Worm (Caenorhabditis elegans) whole organism, L4 larva: ENCODE results near the gene plpp-1.3.

Experiments used
- D1046.2 ChIP-seq: fragments of 200-800 bp; sonication (Bioruptor generic); IDR thresholded peaks from 2 replicates; pipeline ENCODE4 v1.3.6; 2022; ENCODE audit warnings: missing genetic modification characterization, missing compliant biosample characterization
- F49E8.2 ChIP-seq: sonication (generic microtip); optimal IDR thresholded peaks from 2 replicates; lab custom pipeline; 2016; ENCODE audit warnings: missing compliant biosample characterization, mild to moderate bottlenecking, missing genetic modification characterization, borderline replicate concordance
- R02D3.7 ChIP-seq: fragments of 150-350 bp; sonication (generic microtip); optimal IDR thresholded peaks from 3 replicates; lab custom pipeline; 2014; ENCODE audit warnings: missing biosample characterization, missing genetic modification characterization
- T26A8.4 ChIP-seq: fragments of 200-800 bp; sonication (Bioruptor generic); IDR thresholded peaks from 2 replicates; pipeline ENCODE4 v1.3.6; 2022; ENCODE audit warnings: missing genetic modification characterization, missing compliant biosample characterization
- ZK337.2 ChIP-seq: fragments of 200-800 bp; sonication (Bioruptor generic); IDR thresholded peaks from 2 replicates; pipeline ENCODE4 v1.3.6; 2022; ENCODE audit warnings: missing genetic modification reagents, missing genetic modification characterization, missing compliant biosample characterization
- aha-1 ChIP-seq: fragments of 150-350 bp; peaks from one replicate; lab custom pipeline; 2014; ENCODE audit warnings: missing biosample characterization, missing genetic modification characterization
- aly-2 ChIP-seq: sonication (generic microtip); optimal IDR thresholded peaks from 2 replicates; lab custom pipeline; 2018; ENCODE audit warnings: missing biosample characterization, missing genetic modification characterization
- ama-1 ChIP-seq: fragments of 150-350 bp; optimal IDR thresholded peaks from 2 replicates; lab custom pipeline; 2014; ENCODE audit warnings: inconsistent platforms, mixed read lengths
- arid-1 ChIP-seq: fragments of 200-800 bp; sonication (Bioruptor generic); conservative IDR thresholded peaks from 2 replicates; pipeline ENCODE4 v1.3.6; 2022; ENCODE audit warnings: missing genetic modification reagents, missing genetic modification characterization, missing compliant biosample characterization
- ceh-28 ChIP-seq: fragments of 150-350 bp; optimal IDR thresholded peaks from 2 replicates; lab custom pipeline; 2014; ENCODE audit warnings: missing biosample characterization, missing genetic modification reagents, missing genetic modification characterization
- ceh-32 ChIP-seq: sonication (generic microtip); optimal IDR thresholded peaks from 2 replicates; lab custom pipeline; 2016; ENCODE audit warnings: mild to moderate bottlenecking, missing genetic modification characterization, missing compliant biosample characterization; ENCODE audit not compliant: poor library complexity
- ceh-44 ChIP-seq: fragments of 200-800 bp; sonication (Bioruptor generic); IDR thresholded peaks from 2 replicates; pipeline ENCODE4 v1.3.6; 2022; ENCODE audit warnings: missing genetic modification reagents, missing genetic modification characterization, missing compliant biosample characterization
- ceh-62 ChIP-seq: sonication (generic microtip); optimal IDR thresholded peaks from 2 replicates; lab custom pipeline; 2017; ENCODE audit warnings: missing biosample characterization, missing genetic modification characterization
- ceh-82 ChIP-seq: sonication (generic microtip); optimal IDR thresholded peaks from 2 replicates; lab custom pipeline; 2017; ENCODE audit warnings: missing biosample characterization, missing genetic modification characterization
- ces-1 ChIP-seq: fragments of 150-350 bp; sonication (generic microtip); optimal IDR thresholded peaks from 4 replicates; lab custom pipeline; 2014; ENCODE audit warnings: missing biosample characterization, missing genetic modification reagents, missing genetic modification characterization
- cey-2 ChIP-seq: sonication (generic microtip); optimal IDR thresholded peaks from 3 replicates; lab custom pipeline; 2017; ENCODE audit warnings: missing genetic modification characterization, mild to moderate bottlenecking, missing compliant biosample characterization, antibody characterized with exemption, borderline replicate concordance; ENCODE audit not compliant: insufficient read depth
- ctbp-1 ChIP-seq: fragments of 200-800 bp; sonication (Bioruptor generic); IDR thresholded peaks from 2 replicates; pipeline ENCODE4 v1.3.6; 2022; ENCODE audit warnings: missing genetic modification reagents, missing genetic modification characterization, missing compliant biosample characterization
- daf-16 ChIP-seq, 3 experiments: sonication (generic microtip); optimal IDR thresholded peaks; 2 replicates each; lab custom pipeline; 2016 to 2017; ENCODE audit warnings: missing genetic modification characterization in 3 of 3, missing genetic modification reagents in 3 of 3, mild to moderate bottlenecking in 2 of 3, missing compliant biosample characterization in 2 of 3, missing biosample characterization in 1 of 3, moderate library complexity in 1 of 3
- dmd-6 ChIP-seq: fragments of 200-800 bp; sonication (Bioruptor generic); IDR thresholded peaks from 2 replicates; pipeline ENCODE4 v1.3.6; 2022; ENCODE audit warnings: missing genetic modification reagents, missing genetic modification characterization, missing compliant biosample characterization
- dmd-9 ChIP-seq: fragments of 200-800 bp; sonication (Bioruptor generic); IDR thresholded peaks from 2 replicates; pipeline ENCODE4 v1.3.6; 2022; ENCODE audit warnings: missing genetic modification reagents, missing genetic modification characterization, missing compliant biosample characterization
- dve-1 ChIP-seq: sonication (generic microtip); optimal IDR thresholded peaks from 2 replicates; lab custom pipeline; 2017; ENCODE audit warnings: antibody characterized with exemption, mild to moderate bottlenecking, missing genetic modification characterization, missing compliant biosample characterization; ENCODE audit not compliant: insufficient read depth
- hlh-11 ChIP-seq: fragments of 200-800 bp; sonication (Bioruptor generic); optimal IDR thresholded peaks from 2 replicates; lab custom pipeline; 2018; ENCODE audit warnings: mild to moderate bottlenecking, missing genetic modification characterization, missing compliant biosample characterization
- hlh-30 ChIP-seq: sonication (generic microtip); optimal IDR thresholded peaks from 2 replicates; lab custom pipeline; 2017; ENCODE audit warnings: antibody characterized with exemption, mild to moderate bottlenecking, missing genetic modification characterization, missing compliant biosample characterization; ENCODE audit not compliant: insufficient read depth
- hmg-1.1 ChIP-seq: fragments of 200-800 bp; sonication (Bioruptor generic); IDR thresholded peaks from 2 replicates; pipeline ENCODE4 v1.3.6; 2022; ENCODE audit warnings: missing genetic modification reagents, missing genetic modification characterization, missing compliant biosample characterization
- jun-1 ChIP-seq: fragments of 150-350 bp; optimal IDR thresholded peaks from 2 replicates; lab custom pipeline; 2014; ENCODE audit warnings: missing biosample characterization, missing genetic modification reagents, missing genetic modification characterization
- lin-29 ChIP-seq: fragments of 200-800 bp; sonication (Bioruptor generic); IDR thresholded peaks from 2 replicates; pipeline ENCODE4 v1.3.6; 2022; ENCODE audit warnings: missing genetic modification reagents, missing genetic modification characterization, missing compliant biosample characterization
- lsy-2 ChIP-seq, 2 experiments: fragments of 150-350 bp in 1 of 2; sonication (generic microtip) in 1 of 2; optimal IDR thresholded peaks; 2 replicates each; lab custom pipeline; 2014 to 2017; ENCODE audit warnings: missing biosample characterization in 2 of 2, missing genetic modification characterization in 2 of 2
- mdl-1 ChIP-seq, 2 experiments: fragments of 150-350 bp in 1 of 2; sonication (generic microtip) in 1 of 2; optimal IDR thresholded peaks; 2 replicates each; lab custom pipeline; 2014 to 2017; ENCODE audit warnings: missing biosample characterization in 2 of 2, missing genetic modification characterization in 2 of 2
- mep-1 ChIP-seq: fragments of 150-350 bp; sonication (generic microtip); optimal IDR thresholded peaks from 3 replicates; lab custom pipeline; 2014; ENCODE audit warnings: missing biosample characterization, missing genetic modification characterization
- mes-2 ChIP-seq: sonication (generic microtip); optimal IDR thresholded peaks from 2 replicates; lab custom pipeline; 2016; ENCODE audit warnings: missing genotype, mild to moderate bottlenecking, missing genetic modification characterization, missing compliant biosample characterization; ENCODE audit not compliant: poor library complexity, severe bottlenecking
- mxl-2 ChIP-seq: fragments of 200-800 bp; sonication (Bioruptor generic); conservative IDR thresholded peaks from 2 replicates; pipeline ENCODE4 v1.3.6; 2022; ENCODE audit warnings: missing genetic modification reagents, missing genetic modification characterization, missing compliant biosample characterization
- mxl-3 ChIP-seq: fragments of 200-800 bp; sonication (Bioruptor generic); optimal IDR thresholded peaks from 2 replicates; lab custom pipeline; 2018; ENCODE audit warnings: mild to moderate bottlenecking, missing genetic modification characterization, missing compliant biosample characterization
- nhr-11 ChIP-seq: fragments of 150-350 bp; optimal IDR thresholded peaks from 2 replicates; lab custom pipeline; 2014; ENCODE audit warnings: missing biosample characterization, missing genetic modification characterization
- nhr-28 ChIP-seq: fragments of 150-350 bp; optimal IDR thresholded peaks from 2 replicates; lab custom pipeline; 2014; ENCODE audit warnings: missing biosample characterization, missing genetic modification characterization
- nhr-42 ChIP-seq: fragments of 200-800 bp; sonication (Bioruptor generic); IDR thresholded peaks from 2 replicates; pipeline ENCODE4 v1.3.6; 2022; ENCODE audit warnings: missing genetic modification characterization, missing compliant biosample characterization
- nhr-77 ChIP-seq: fragments of 150-350 bp; optimal IDR thresholded peaks from 2 replicates; lab custom pipeline; 2014; ENCODE audit warnings: missing biosample characterization, missing genetic modification characterization
- php-3 ChIP-seq: fragments of 200-800 bp; sonication (Bioruptor generic); IDR thresholded peaks from 2 replicates; pipeline ENCODE4 v1.3.6; 2022; ENCODE audit warnings: missing genetic modification reagents, missing genetic modification characterization, missing compliant biosample characterization
- unc-62 ChIP-seq, 3 experiments: fragments of 150-350 bp in 1 of 3; sonication (generic microtip); optimal IDR thresholded peaks in 2 of 3; peaks in 1 of 3; 1 replicate in 1 of 3; 2 replicates in 2 of 3; lab custom pipeline; 2014 to 2017; ENCODE audit warnings: missing biosample characterization in 3 of 3, missing genetic modification characterization in 3 of 3, missing genetic modification reagents in 3 of 3, missing genotype in 1 of 3
- ztf-7 ChIP-seq: fragments of 150-350 bp; optimal IDR thresholded peaks from 2 replicates; lab custom pipeline; 2014; ENCODE audit warnings: missing biosample characterization, missing genetic modification characterization

Gene plpp-1.3

ce11 chrX:10681698-10682097 lies 13.4 kb upstream of the plpp-1.3 start, which contains the start of gene phf-31:
Gene phf-31, plus strand, starts transcription at chrX:10681998.
- TF ChIP-seq mep-1 (tag; lab: Kevin White, UChicago) (no peak), cey-2 (tag; lab: Kevin White, UChicago) (no peak), mxl-2 (GFP tag; lab: Robert Waterston, UW) (no peak), ZK337.2 (GFP tag; lab: Robert Waterston, UW) (no peak), ctbp-1 (GFP tag; lab: Robert Waterston, UW) (no peak), R02D3.7 (tag; lab: Kevin White, UChicago) (no peak), ceh-62 (tag; lab: Kevin White, UChicago) (no peak), T26A8.4 (GFP tag; lab: Robert Waterston, UW) (no peak), ceh-32 (no peak), ceh-82 (tag; lab: Kevin White, UChicago) (no peak), jun-1 (no peak), arid-1 (no peak), dmd-9 (GFP tag; lab: Robert Waterston, UW) (no peak), lin-29 (GFP tag; lab: Robert Waterston, UW) (no peak), mes-2 (tag; lab: Kevin White, UChicago) (no peak), ceh-44 (GFP tag; lab: Robert Waterston, UW) (no peak), aly-2 (tag; lab: Kevin White, UChicago) (no peak), dve-1 (tag; lab: Kevin White, UChicago) (no peak)

ce11 chrX:10684533-10684932 lies 10.6 kb upstream of the plpp-1.3 start:
- TF ChIP-seq mxl-3 (GFP tag; lab: Kevin White, UChicago), result peak; percentile 80
- peak; percentile 17 for TF ChIP-seq nhr-77 (tag; lab: Kevin White, UChicago)
- TF ChIP-seq ces-1 (GFP tag; lab: Kevin White, UChicago), result no peak
- peak; percentile 47 for TF ChIP-seq dve-1 (tag; lab: Kevin White, UChicago)
- peak; percentile 30 for TF ChIP-seq ztf-7 (tag; lab: Kevin White, UChicago)
- TF ChIP-seq lsy-2 (tag; optimal IDR thresholded peaks at IDR 0.05; lab: Kevin White, UChicago), result peak in 1 of 2 experiments; percentile 40
- TF ChIP-seq aha-1 (tag; lab: Kevin White, UChicago), result peak; percentile 97
- peak; percentile 80 for TF ChIP-seq hlh-30 (tag; lab: Kevin White, UChicago)
- TF ChIP-seq nhr-11 (tag; lab: Kevin White, UChicago), result peak; percentile 47
- TF ChIP-seq mdl-1 (tag; optimal IDR thresholded peaks at IDR 0.05; lab: Kevin White, UChicago), result peak in 1 of 2 experiments; percentile 61
- TF ChIP-seq R02D3.7 (tag; lab: Kevin White, UChicago), result no peak
- peak; percentile 46 for TF ChIP-seq ama-1
- peak; percentile 84 for TF ChIP-seq hlh-11 (tag; lab: Kevin White, UChicago)
- no peak for TF ChIP-seq unc-62 (GFP tag; optimal IDR thresholded peaks at IDR 0.05 in 1 of 2; lab: Kevin White, UChicago)
- no peak for TF ChIP-seq unc-62 (tag; optimal IDR thresholded peaks at IDR 0.05; lab: Kevin White, UChicago)
- no peak for TF ChIP-seq php-3 (GFP tag; lab: Robert Waterston, UW)
- TF ChIP-seq D1046.2 (GFP tag; lab: Robert Waterston, UW), result no peak
- no peak for TF ChIP-seq ceh-44 (GFP tag; lab: Robert Waterston, UW)
- TF ChIP-seq mep-1 (tag; lab: Kevin White, UChicago), result peak; percentile 60
- peak in 1 of 2 experiments; percentile 76 for TF ChIP-seq daf-16 (GFP tag; optimal IDR thresholded peaks at IDR 0.05; lab: Kevin White, UChicago)
- peak; percentile 80 for TF ChIP-seq daf-16 (tag; optimal IDR thresholded peaks at IDR 0.05; lab: Kevin White, UChicago)
- TF ChIP-seq mes-2 (tag; lab: Kevin White, UChicago), result peak; percentile 40
- TF ChIP-seq ceh-28 (tag; lab: Kevin White, UChicago), result peak; percentile 49
- no peak for TF ChIP-seq nhr-42 (GFP tag; lab: Robert Waterston, UW)
- TF ChIP-seq hmg-1.1 (GFP tag; lab: Robert Waterston, UW), result 0 out of 2 replicates have a peak, but pooled peaks have one; percentile 47
- peak; percentile 84 for TF ChIP-seq nhr-28 (tag; lab: Kevin White, UChicago)
- peak; percentile 54 for TF ChIP-seq dmd-6 (GFP tag; lab: Robert Waterston, UW)
- no peak for TF ChIP-seq F49E8.2
